Worm (Caenorhabditis elegans) whole organism, L4 larva: Measurements from ENCODE around the gene F52G3.7.

Experiments used
- F10B5.3 ChIP-seq: sonication (generic microtip); optimal IDR thresholded peaks from 2 replicates; lab custom pipeline; 2016; ENCODE audit warnings: mild to moderate bottlenecking, missing genetic modification characterization, missing compliant biosample characterization
- F26F4.8 ChIP-seq: fragments of 200-800 bp; sonication (Bioruptor generic); conservative IDR thresholded peaks from 2 replicates; pipeline ENCODE4 v1.3.6; 2022; ENCODE audit warnings: missing genetic modification characterization, missing compliant biosample characterization
- F44E2.7 ChIP-seq: fragments of 200-800 bp; sonication (Bioruptor generic); IDR thresholded peaks from 2 replicates; pipeline ENCODE4 v2.1.2; 2022; ENCODE audit warnings: missing genetic modification characterization, missing compliant biosample characterization
- F49E8.2 ChIP-seq: sonication (generic microtip); optimal IDR thresholded peaks from 2 replicates; lab custom pipeline; 2016; ENCODE audit warnings: missing compliant biosample characterization, mild to moderate bottlenecking, missing genetic modification characterization, borderline replicate concordance
- Y48G9A.11 ChIP-seq: fragments of 200-800 bp; sonication (Bioruptor generic); IDR thresholded peaks from 2 replicates; pipeline ENCODE4 v1.3.6; 2022; ENCODE audit warnings: missing genetic modification reagents, missing genetic modification characterization, missing compliant biosample characterization
- Y5F2A.4 ChIP-seq: fragments of 200-800 bp; sonication (Bioruptor generic); optimal IDR thresholded peaks from 2 replicates; lab custom pipeline; 2018; ENCODE audit warnings: mild to moderate bottlenecking, missing genetic modification characterization, missing compliant biosample characterization
- ZK546.5 ChIP-seq, 2 experiments: sonication (generic microtip); optimal IDR thresholded peaks; 2 replicates each; lab custom pipeline; 2017; ENCODE audit warnings: missing biosample characterization in 2 of 2, missing genetic modification characterization in 2 of 2
- ceh-28 ChIP-seq: fragments of 150-350 bp; optimal IDR thresholded peaks from 2 replicates; lab custom pipeline; 2014; ENCODE audit warnings: missing biosample characterization, missing genetic modification reagents, missing genetic modification characterization
- ceh-32 ChIP-seq: sonication (generic microtip); optimal IDR thresholded peaks from 2 replicates; lab custom pipeline; 2016; ENCODE audit warnings: mild to moderate bottlenecking, missing genetic modification characterization, missing compliant biosample characterization; ENCODE audit not compliant: poor library complexity
- ctbp-1 ChIP-seq: fragments of 200-800 bp; sonication (Bioruptor generic); IDR thresholded peaks from 2 replicates; pipeline ENCODE4 v1.3.6; 2022; ENCODE audit warnings: missing genetic modification reagents, missing genetic modification characterization, missing compliant biosample characterization
- daf-12 ChIP-seq: fragments of 150-350 bp; optimal IDR thresholded peaks from 2 replicates; lab custom pipeline; 2014; ENCODE audit warnings: missing biosample characterization, missing genetic modification reagents, missing genetic modification characterization
- daf-8 ChIP-seq: fragments of 200-800 bp; sonication (Bioruptor generic); IDR thresholded peaks from 2 replicates; pipeline ENCODE4 v1.3.6; 2022; ENCODE audit warnings: missing genetic modification characterization, missing compliant biosample characterization
- dmd-6 ChIP-seq: fragments of 200-800 bp; sonication (Bioruptor generic); IDR thresholded peaks from 2 replicates; pipeline ENCODE4 v1.3.6; 2022; ENCODE audit warnings: missing genetic modification reagents, missing genetic modification characterization, missing compliant biosample characterization
- duxl-1 ChIP-seq: sonication (generic microtip); optimal IDR thresholded peaks from 2 replicates; lab custom pipeline; 2016; ENCODE audit warnings: mild to moderate bottlenecking, missing genetic modification characterization, moderate library complexity, missing compliant biosample characterization; ENCODE audit not compliant: poor library complexity
- egl-27 ChIP-seq: sonication (generic microtip); optimal IDR thresholded peaks from 3 replicates; lab custom pipeline; 2017; ENCODE audit warnings: missing biosample characterization, missing genetic modification reagents, missing genetic modification characterization
- egl-43 ChIP-seq: fragments of 200-800 bp; sonication (Bioruptor generic); IDR thresholded peaks from 2 replicates; pipeline ENCODE4 v1.3.6; 2022; ENCODE audit warnings: missing genetic modification reagents, missing genetic modification characterization, missing compliant biosample characterization
- fos-1 ChIP-seq: fragments of 150-350 bp; optimal IDR thresholded peaks from 2 replicates; lab custom pipeline; 2014; ENCODE audit warnings: missing biosample characterization, missing genetic modification characterization
- jun-1 ChIP-seq: fragments of 150-350 bp; optimal IDR thresholded peaks from 2 replicates; lab custom pipeline; 2014; ENCODE audit warnings: missing biosample characterization, missing genetic modification reagents, missing genetic modification characterization
- lin-13 ChIP-seq: fragments of 150-350 bp; optimal IDR thresholded peaks from 2 replicates; lab custom pipeline; 2014; ENCODE audit warnings: missing biosample characterization, missing genetic modification reagents, missing genetic modification characterization
- lin-15B ChIP-seq: fragments of 150-350 bp; sonication (generic microtip); optimal IDR thresholded peaks from 3 replicates; lab custom pipeline; 2014; ENCODE audit warnings: missing biosample characterization, missing genetic modification characterization
- madf-5 ChIP-seq, 2 experiments: fragments of 200-800 bp; sonication (Bioruptor generic); IDR thresholded peaks; 2 replicates each; pipeline ENCODE4 v1.3.6; 2022; ENCODE audit warnings: missing compliant biosample characterization in 2 of 2, missing genetic modification characterization in 2 of 2
- mxl-3 ChIP-seq: fragments of 200-800 bp; sonication (Bioruptor generic); optimal IDR thresholded peaks from 2 replicates; lab custom pipeline; 2018; ENCODE audit warnings: mild to moderate bottlenecking, missing genetic modification characterization, missing compliant biosample characterization
- nhr-11 ChIP-seq: fragments of 150-350 bp; optimal IDR thresholded peaks from 2 replicates; lab custom pipeline; 2014; ENCODE audit warnings: missing biosample characterization, missing genetic modification characterization
- nhr-237 ChIP-seq: sonication (generic microtip); optimal IDR thresholded peaks from 2 replicates; lab custom pipeline; 2017; ENCODE audit warnings: missing biosample characterization, missing genetic modification characterization
- nhr-28 ChIP-seq: fragments of 150-350 bp; optimal IDR thresholded peaks from 2 replicates; lab custom pipeline; 2014; ENCODE audit warnings: missing biosample characterization, missing genetic modification characterization
- nhr-42 ChIP-seq: fragments of 200-800 bp; sonication (Bioruptor generic); IDR thresholded peaks from 2 replicates; pipeline ENCODE4 v1.3.6; 2022; ENCODE audit warnings: missing genetic modification characterization, missing compliant biosample characterization
- nhr-48 ChIP-seq: sonication (generic microtip); optimal IDR thresholded peaks from 2 replicates; lab custom pipeline; 2016; ENCODE audit warnings: mild to moderate bottlenecking, missing genetic modification characterization, missing compliant biosample characterization
- nhr-77 ChIP-seq: fragments of 150-350 bp; optimal IDR thresholded peaks from 2 replicates; lab custom pipeline; 2014; ENCODE audit warnings: missing biosample characterization, missing genetic modification characterization
- pha-4 ChIP-seq, 2 experiments: fragments of 150-350 bp in 1 of 2; fragments of 200-800 bp in 1 of 2; sonication (Bioruptor generic) in 1 of 2; IDR thresholded peaks in 1 of 2; optimal IDR thresholded peaks in 1 of 2; 2 replicates each; pipeline versions ENCODE4 v1.3.6 to Lab custom; 2014 to 2022; ENCODE audit warnings: missing genetic modification characterization in 2 of 2, missing genetic modification reagents in 2 of 2, missing biosample characterization in 1 of 2, missing compliant biosample characterization in 1 of 2
- pqm-1 ChIP-seq: sonication (generic microtip); optimal IDR thresholded peaks from 2 replicates; lab custom pipeline; 2017; ENCODE audit warnings: missing biosample characterization, missing genetic modification characterization
- set-16 ChIP-seq: fragments of 200-800 bp; sonication (Bioruptor generic); IDR thresholded peaks from 2 replicates; pipeline ENCODE4 v1.3.6; 2022; ENCODE audit warnings: missing genetic modification reagents, missing genetic modification characterization, missing compliant biosample characterization
- snpc-1.2 ChIP-seq: fragments of 200-800 bp; sonication (Bioruptor generic); IDR thresholded peaks from 2 replicates; pipeline ENCODE4 v1.3.6; 2022; ENCODE audit warnings: missing genetic modification reagents, missing genetic modification characterization, missing compliant biosample characterization
- unc-130 ChIP-seq: sonication (generic microtip); optimal IDR thresholded peaks from 2 replicates; lab custom pipeline; 2016; ENCODE audit warnings: missing genetic modification reagents, missing genetic modification characterization, missing compliant biosample characterization
- unc-39 ChIP-seq: sonication (generic microtip); optimal IDR thresholded peaks from 2 replicates; lab custom pipeline; 2017; ENCODE audit warnings: missing biosample characterization, missing genetic modification characterization
- unc-62 ChIP-seq, 3 experiments: fragments of 150-350 bp in 1 of 3; sonication (generic microtip); optimal IDR thresholded peaks in 2 of 3; peaks in 1 of 3; 1 replicate in 1 of 3; 2 replicates in 2 of 3; lab custom pipeline; 2014 to 2017; ENCODE audit warnings: missing biosample characterization in 3 of 3, missing genetic modification characterization in 3 of 3, missing genetic modification reagents in 3 of 3, missing genotype in 1 of 3
- ztf-11 ChIP-seq: fragments of 150-350 bp; optimal IDR thresholded peaks from 2 replicates; lab custom pipeline; 2014; ENCODE audit warnings: missing biosample characterization, missing genetic modification characterization

Gene F52G3.7

ce11 chrX:16962640-16963039 is 1.1 kb upstream of the F52G3.7 start:
- TF ChIP-seq F26F4.8 (no peak), ctbp-1 (0 out of 2 replicates have a peak, but pooled peaks have one; percentile 25), egl-43 (no peak)

ce11 chrX:16965888-16966287 is 2.2 kb downstream of the F52G3.7 start:
- no peak for TF ChIP-seq nhr-28 (tag; lab: Kevin White, UChicago)
- TF ChIP-seq dmd-6 (GFP tag; lab: Robert Waterston, UW): no peak
- TF ChIP-seq set-16 (GFP tag; lab: Robert Waterston, UW): peak; percentile 83
- no peak for TF ChIP-seq daf-12 (tag; lab: Kevin White, UChicago)
- no peak for TF ChIP-seq nhr-48
- no peak for TF ChIP-seq daf-8 (GFP tag; lab: Robert Waterston, UW)
- no peak for TF ChIP-seq unc-62 (GFP tag; optimal IDR thresholded peaks at IDR 0.05 in 1 of 2; lab: Kevin White, UChicago)
- no peak for TF ChIP-seq unc-62 (tag; optimal IDR thresholded peaks at IDR 0.05; lab: Kevin White, UChicago)
- peak; percentile 68; the same call in 1 of the 2 replicates for TF ChIP-seq egl-43
- TF ChIP-seq Y48G9A.11: no peak
- no peak for TF ChIP-seq ctbp-1
- no peak for TF ChIP-seq snpc-1.2 (GFP tag; lab: Robert Waterston, UW)
- TF ChIP-seq unc-39: no peak
- no peak for TF ChIP-seq ceh-28

- TF ChIP-seq set-16 (GFP tag; lab: Robert Waterston, UW) (peak; percentile 67), madf-5 (GFP tag; IDR thresholded peaks at IDR 0.05; lab: Robert Waterston, UW) (no peak), pha-4 (GFP tag; IDR thresholded peaks at IDR 0.05; lab: Robert Waterston, UW) (no peak), pha-4 (tag; optimal IDR thresholded peaks at IDR 0.05; lab: Kevin White, UChicago) (no peak), nhr-77 (tag; lab: Kevin White, UChicago) (no peak), egl-27 (tag; lab: Kevin White, UChicago) (no peak)
Measured at ce11 chrX:16967813-16968212, 4.1 kb downstream of the F52G3.7 start.

ce11 chrX:16976043-16976442 is 12.3 kb downstream of the F52G3.7 start, which contains the start of gene F52G3.5:
TSS of gene F52G3.5 (minus strand) at chrX:16976143.
- TF ChIP-seq ztf-11 (no peak), unc-130 (GFP tag; lab: Kevin White, UChicago) (no peak), duxl-1 (tag; lab: Kevin White, UChicago) (no peak), pqm-1 (tag; lab: Kevin White, UChicago) (no peak), jun-1 (no peak), ceh-32 (no peak), nhr-42 (no peak), ZK546.5 (tag; optimal IDR thresholded peaks at IDR 0.05; lab: Kevin White, UChicago) (no peak), nhr-11 (no peak), fos-1 (tag; lab: Kevin White, UChicago) (no peak), lin-15B (no peak), nhr-237 (no peak), F44E2.7 (no peak), F49E8.2 (tag; lab: Kevin White, UChicago) (no peak), mxl-3 (GFP tag; lab: Kevin White, UChicago) (no peak), F10B5.3 (tag; lab: Kevin White, UChicago) (no peak), Y5F2A.4 (GFP tag; lab: Kevin White, UChicago) (no peak)

DNA sequence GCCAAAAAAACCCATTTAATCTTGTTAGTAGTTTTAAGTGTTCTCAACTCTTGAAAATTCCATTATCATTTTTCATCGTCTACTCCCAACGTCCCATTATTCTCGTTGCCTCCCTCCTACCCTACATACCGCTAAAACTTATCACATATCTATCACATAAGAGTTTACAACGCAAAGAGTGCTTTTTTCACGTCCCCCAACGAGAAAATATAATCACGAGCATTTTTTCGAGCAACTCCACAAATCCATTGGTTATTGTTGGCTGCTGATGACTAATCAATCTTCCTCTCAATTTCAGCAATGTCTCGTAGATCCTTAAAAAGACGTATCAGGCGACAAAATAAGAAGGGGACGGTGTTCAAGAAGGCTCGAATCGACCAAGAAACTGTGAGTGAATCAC is 14.6 kb downstream of the F52G3.7 start, which contains the start of gene mbl-1:
Gene mbl-1 (plus strand): TSS at position 301 of the 400 bp plus-strand sequence.
- TF ChIP-seq unc-62 (GFP tag; optimal IDR thresholded peaks at IDR 0.05 in 1 of 2; lab: Kevin White, UChicago) (peak in 1 of 2 experiments; percentile 85), unc-62 (tag; optimal IDR thresholded peaks at IDR 0.05; lab: Kevin White, UChicago) (no peak), lin-13 (no peak)
- TF ChIP-seq, all 104 proteins: peak for 1
